1 worm cellular context compared by ENCODE assay signal in genomic region chrIV:9316068-9316681, ce11.
A peak's percentile ranks its signal among the peaks of the same experiment; 100 is the strongest.
TF ChIP-seq lines count a peak whose summit lies in the region.

Gene F49C12.9 (minus strand): TSS chrIV:9316215.
Gene rpn-7 (plus strand): TSS chrIV:9316631.

TF ChIP-seq in whole organism, L4 larva, 104 proteins besides CTCF, POLR2A, EP300 and RAD21 (continued from another document):
- TF ChIP-seq lin-15B (tag; optimal IDR thresholded peaks at IDR 0.05; lab: Kevin White, UChicago) (no peak), ceh-20 (GFP tag; IDR thresholded peaks at IDR 0.05; lab: Robert Waterston, UW) (no peak), R02D3.7 (tag; optimal IDR thresholded peaks at IDR 0.05; lab: Kevin White, UChicago) (no peak), dmd-8 (GFP tag; IDR thresholded peaks at IDR 0.05; lab: Robert Waterston, UW) (no peak), dmd-9 (GFP tag; IDR thresholded peaks at IDR 0.05; lab: Robert Waterston, UW) (no peak), lin-39 (tag; optimal IDR thresholded peaks at IDR 0.05; lab: Kevin White, UChicago) (no peak), Y75B8A.6 (GFP tag; IDR thresholded peaks at IDR 0.05; lab: Robert Waterston, UW) (no peak), duxl-1 (tag; optimal IDR thresholded peaks at IDR 0.05; lab: Kevin White, UChicago; ENCODE audit: poor library complexity) (no peak), zip-2 (tag; optimal IDR thresholded peaks at IDR 0.05; lab: Kevin White, UChicago) (no peak), arid-1 (GFP tag; conservative IDR thresholded peaks at IDR 0.05; lab: Robert Waterston, UW) (no peak), egl-43 (GFP tag; IDR thresholded peaks at IDR 0.05; lab: Robert Waterston, UW) (no peak), F10B5.3 (tag; optimal IDR thresholded peaks at IDR 0.05; lab: Kevin White, UChicago) (no peak), hlh-30 (tag; optimal IDR thresholded peaks at IDR 0.05; lab: Kevin White, UChicago; ENCODE audit: insufficient read depth) (no peak), spr-3 (GFP tag; optimal IDR thresholded peaks at IDR 0.05; lab: Kevin White, UChicago) (no peak), ceh-82 (tag; optimal IDR thresholded peaks at IDR 0.05; lab: Kevin White, UChicago) (no peak), nhr-48 (tag; optimal IDR thresholded peaks at IDR 0.05; lab: Kevin White, UChicago) (no peak), nhr-42 (GFP tag; IDR thresholded peaks at IDR 0.05; lab: Robert Waterston, UW) (no peak), daf-16 (GFP tag; optimal IDR thresholded peaks at IDR 0.05; lab: Kevin White, UChicago) (no peak), daf-16 (tag; optimal IDR thresholded peaks at IDR 0.05; lab: Kevin White, UChicago) (peak; percentile 12), nhr-25 (tag; optimal IDR thresholded peaks at IDR 0.05; lab: Kevin White, UChicago; ENCODE audit: borderline replicate concordance, insufficient read depth) (no peak), F44E2.7 (GFP tag; IDR thresholded peaks at IDR 0.05; lab: Robert Waterston, UW) (no peak), cey-2 (tag; optimal IDR thresholded peaks at IDR 0.05; lab: Kevin White, UChicago; ENCODE audit: borderline replicate concordance, insufficient read depth) (no peak), ceh-28 (tag; optimal IDR thresholded peaks at IDR 0.05; lab: Kevin White, UChicago) (no peak), ztf-11 (tag; optimal IDR thresholded peaks at IDR 0.05; lab: Kevin White, UChicago) (no peak), zag-1 (tag; optimal IDR thresholded peaks at IDR 0.05; lab: Kevin White, UChicago) (no peak), sdz-12 (GFP tag; optimal IDR thresholded peaks at IDR 0.05; lab: Kevin White, UChicago) (no peak), daf-19 (GFP tag; conservative IDR thresholded peaks at IDR 0.05; lab: Robert Waterston, UW) (no peak), nhr-102 (tag; optimal IDR thresholded peaks at IDR 0.05; lab: Kevin White, UChicago) (no peak), nhr-77 (tag; optimal IDR thresholded peaks at IDR 0.05; lab: Kevin White, UChicago) (no peak)
